Worm (Caenorhabditis elegans) whole organism, midembryonic: Measurements from ENCODE around the gene C40A11.3.

Experiments
- cog-1 ChIP-seq: sonication (generic microtip); optimal IDR thresholded peaks from 2 replicates; lab custom pipeline; 2016; ENCODE audit warnings: missing genetic modification characterization, missing compliant biosample characterization
- flt-1 ChIP-seq: fragments of 200-800 bp; sonication (Bioruptor generic); IDR thresholded peaks from 2 replicates; pipeline ENCODE4 v1.3.6; 2022; ENCODE audit warnings: missing genetic modification characterization, missing compliant biosample characterization
- med-1 ChIP-seq: sonication (generic microtip); optimal IDR thresholded peaks from 2 replicates; lab custom pipeline; 2017; ENCODE audit warnings: missing genetic modification characterization, mild to moderate bottlenecking, missing compliant biosample characterization, antibody characterized with exemption, missing genetic modification reagents; ENCODE audit not compliant: insufficient read depth
- tab-1 ChIP-seq: fragments of 200-800 bp; sonication (Bioruptor generic); IDR thresholded peaks from 2 replicates; pipeline ENCODE4 v1.3.6; 2022; ENCODE audit warnings: missing genetic modification characterization, missing compliant biosample characterization
- ztf-23 ChIP-seq: fragments of 200-800 bp; sonication (Bioruptor generic); IDR thresholded peaks from 2 replicates; pipeline ENCODE4 v1.3.6; 2022; ENCODE audit warnings: missing genetic modification reagents, missing genetic modification characterization, missing compliant biosample characterization
- ztf-29 ChIP-seq: fragments of 200-800 bp; sonication (Bioruptor generic); IDR thresholded peaks from 2 replicates; pipeline ENCODE4 v1.3.6; 2022; ENCODE audit warnings: missing genetic modification reagents, missing genetic modification characterization, missing compliant biosample characterization

- no peak for TF ChIP-seq ztf-29 (GFP tag; lab: Robert Waterston, UW)
- no peak for TF ChIP-seq flt-1 (GFP tag; lab: Robert Waterston, UW)
- TF ChIP-seq tab-1 (GFP tag; lab: Robert Waterston, UW) = no peak
- TF ChIP-seq med-1 = no peak
- TF ChIP-seq cog-1 (tag; lab: Kevin White, UChicago) = no peak
- no peak for TF ChIP-seq ztf-23 (GFP tag; lab: Robert Waterston, UW)
Measured at ce11 chrII:2177735-2178134, 36.8 kb downstream of the C40A11.3 start.
